Worm (Caenorhabditis elegans): ENCODE measurements around the gene C14C6.8.

DNA sequence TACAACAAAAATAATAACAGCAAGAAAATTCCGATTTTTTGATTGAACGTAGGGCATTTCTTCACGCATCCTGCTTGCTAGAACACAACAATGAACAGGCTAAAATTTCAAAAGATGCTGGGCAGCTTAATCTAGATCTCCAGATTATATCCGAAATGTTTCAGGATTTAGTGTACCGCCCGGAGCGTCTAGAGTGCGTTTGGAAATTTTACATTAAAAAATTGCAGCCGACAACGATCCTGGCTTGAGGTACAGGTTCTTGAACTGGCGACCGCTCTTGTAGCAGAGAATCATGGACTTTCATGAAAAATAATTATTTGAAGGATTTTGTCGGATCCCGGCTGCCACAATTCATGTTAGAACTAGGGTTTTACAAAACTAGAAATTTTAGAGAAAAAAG, 5.0 kb downstream of the C14C6.8 start, which contains the start of gene C14C6.6:
- no peak for TF ChIP-seq lin-38 (GFP tag; IDR thresholded peaks at IDR 0.05)
- TF ChIP-seq ceh-82 (tag; optimal IDR thresholded peaks at IDR 0.05), result no peak
- TF ChIP-seq unc-39 (tag; optimal IDR thresholded peaks at IDR 0.05), result no peak
- no peak for TF ChIP-seq nhr-28 (tag; optimal IDR thresholded peaks at IDR 0.05)

All from whole organism, L4 larva.